Worm (Caenorhabditis elegans): ENCODE results near the gene ZC373.3.
A peak's percentile ranks its signal among the peaks of the same experiment; 100 is the strongest.

ZC373.3 gene

ce11 chrX:10078089-10078488 is 17.8 kb downstream of the ZC373.3 start:
- TF ChIP-seq nhr-237 (tag; optimal IDR thresholded peaks at IDR 0.05): no peak
- no peak for TF ChIP-seq nhr-76 (tag; optimal IDR thresholded peaks at IDR 0.05)
- TF ChIP-seq nhr-77 (tag; optimal IDR thresholded peaks at IDR 0.05): no peak
- TF ChIP-seq set-16 (GFP tag; IDR thresholded peaks at IDR 0.05): peak; percentile 98
- no peak for TF ChIP-seq daf-16 (GFP tag; optimal IDR thresholded peaks at IDR 0.05)
- no peak for TF ChIP-seq daf-16 (tag; optimal IDR thresholded peaks at IDR 0.05)
- peak; percentile 4 for TF ChIP-seq mes-2 (tag; optimal IDR thresholded peaks at IDR 0.05; ENCODE audit: poor library complexity, severe bottlenecking)
- TF ChIP-seq tag-97 (GFP tag; IDR thresholded peaks at IDR 0.05): no peak
- no peak for TF ChIP-seq fos-1 (tag; optimal IDR thresholded peaks at IDR 0.05)
- TF ChIP-seq aha-1 (tag): no peak
- TF ChIP-seq lir-3 (tag; optimal IDR thresholded peaks at IDR 0.05): no peak
- no peak for TF ChIP-seq daf-8 (GFP tag; IDR thresholded peaks at IDR 0.05)
- no peak for TF ChIP-seq aly-2 (tag; optimal IDR thresholded peaks at IDR 0.05)

ce11 chrX:10078637-10079036 is 18.3 kb downstream of the ZC373.3 start:
- no peak for TF ChIP-seq pha-4 (GFP tag; IDR thresholded peaks at IDR 0.05)
- no peak for TF ChIP-seq pha-4 (tag; optimal IDR thresholded peaks at IDR 0.05)
- no peak for TF ChIP-seq ZK546.5 (tag; optimal IDR thresholded peaks at IDR 0.05)
- peak; percentile 58 for TF ChIP-seq mes-2 (tag; optimal IDR thresholded peaks at IDR 0.05; ENCODE audit: poor library complexity, severe bottlenecking)
- no peak for TF ChIP-seq nhr-11 (tag; optimal IDR thresholded peaks at IDR 0.05)
- no peak for TF ChIP-seq aly-2 (tag; optimal IDR thresholded peaks at IDR 0.05)
- no peak for TF ChIP-seq F26F4.8 (GFP tag; conservative IDR thresholded peaks at IDR 0.05)
- no peak for TF ChIP-seq nhr-76 (tag; optimal IDR thresholded peaks at IDR 0.05)

ce11 chrX:10079230-10079629 is 18.9 kb downstream of the ZC373.3 start:
- TF ChIP-seq mdt-29 (GFP tag; IDR thresholded peaks at IDR 0.05): no peak
- peak; percentile 42 for TF ChIP-seq set-16 (GFP tag; IDR thresholded peaks at IDR 0.05)
- TF ChIP-seq mes-2 (tag; optimal IDR thresholded peaks at IDR 0.05; ENCODE audit: poor library complexity, severe bottlenecking): peak; percentile 0
- TF ChIP-seq hmg-1.1 (GFP tag; IDR thresholded peaks at IDR 0.05): 0 out of 2 replicates have a peak, but pooled peaks have one; percentile 19
- TF ChIP-seq F10B5.3 (tag; optimal IDR thresholded peaks at IDR 0.05): no peak
- peak; percentile 54 for TF ChIP-seq aha-1 (tag)
- TF ChIP-seq rbr-2 (tag; optimal IDR thresholded peaks at IDR 0.05): peak; percentile 17

DNA sequence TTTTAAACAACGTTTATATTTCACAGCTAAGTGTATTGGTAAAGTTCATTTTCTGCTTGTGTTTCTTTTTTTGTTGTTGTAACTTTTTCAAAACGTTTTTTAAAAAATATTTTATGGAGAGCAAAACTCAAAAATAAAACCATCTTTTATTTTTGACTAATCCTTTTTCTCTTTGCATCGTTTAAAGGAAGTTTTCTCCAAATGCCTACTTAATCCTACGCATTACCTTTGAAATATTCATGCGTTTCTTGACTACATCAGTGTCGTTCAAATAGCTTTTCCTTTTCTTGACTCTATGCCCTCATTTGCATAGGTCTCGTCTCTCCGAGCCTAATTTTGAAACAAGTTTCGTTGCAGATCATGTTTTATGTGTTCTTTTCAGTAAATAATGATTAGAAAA is 20.8 kb downstream of the ZC373.3 start:
- TF ChIP-seq lin-15B (tag; optimal IDR thresholded peaks at IDR 0.05): no peak
- peak in 1 of 2 experiments; percentile 19 for TF ChIP-seq unc-62 (GFP tag; optimal IDR thresholded peaks at IDR 0.05 in 1 of 2)
- no peak for TF ChIP-seq unc-62 (tag; optimal IDR thresholded peaks at IDR 0.05)

DNA sequence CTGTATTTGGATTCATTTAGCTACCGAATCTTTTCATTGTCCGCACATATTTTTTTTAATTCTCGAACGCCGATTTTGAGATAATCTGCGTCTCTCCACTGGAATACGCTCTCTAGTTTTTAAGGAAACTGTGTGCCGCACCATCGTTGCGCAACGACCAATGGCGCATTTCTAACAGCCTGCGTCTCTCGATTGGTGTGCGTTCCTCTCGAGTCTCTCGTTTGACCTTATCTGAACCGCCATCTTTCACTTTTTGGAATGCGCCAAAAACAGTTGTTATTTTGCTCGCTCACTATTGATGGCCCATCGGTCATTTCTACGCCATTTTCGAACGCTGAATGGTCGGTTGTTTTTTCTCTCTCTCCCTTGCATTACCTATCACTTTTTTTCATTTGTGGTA is 22.9 kb downstream of the ZC373.3 start:
- TF ChIP-seq unc-62 (GFP tag; optimal IDR thresholded peaks at IDR 0.05 in 1 of 2) (peak in 1 of 2 experiments; percentile 93), unc-62 (tag; optimal IDR thresholded peaks at IDR 0.05) (no peak), nhr-76 (tag; optimal IDR thresholded peaks at IDR 0.05) (no peak), Y105C5A.15 (GFP tag; IDR thresholded peaks at IDR 0.05) (no peak), fkh-10 (GFP tag; optimal IDR thresholded peaks at IDR 0.05) (no peak), nhr-77 (tag; optimal IDR thresholded peaks at IDR 0.05) (no peak)

ce11 chrX:10084050-10084672 is 23.8 kb downstream of the ZC373.3 start, which contains the start of gene W07E11.1:
Gene W07E11.1 (plus strand): TSS chrX:10084622.
- TF ChIP-seq egl-43 (GFP tag; IDR thresholded peaks at IDR 0.05) (no peak), R02D3.7 (tag; optimal IDR thresholded peaks at IDR 0.05) (no peak), hlh-11 (tag; optimal IDR thresholded peaks at IDR 0.05) (peak; percentile 93), jun-1 (tag; optimal IDR thresholded peaks at IDR 0.05) (no peak), Y5F2A.4 (GFP tag; optimal IDR thresholded peaks at IDR 0.05) (no peak), fkh-10 (GFP tag; optimal IDR thresholded peaks at IDR 0.05) (no peak), D1046.2 (GFP tag; IDR thresholded peaks at IDR 0.05) (no peak), ceh-62 (tag; optimal IDR thresholded peaks at IDR 0.05) (no peak), set-16 (GFP tag; IDR thresholded peaks at IDR 0.05) (no peak), nhr-111 (GFP tag; optimal IDR thresholded peaks at IDR 0.05) (no peak), duxl-1 (tag; optimal IDR thresholded peaks at IDR 0.05; ENCODE audit: poor library complexity) (no peak), spr-1 (tag; optimal IDR thresholded peaks at IDR 0.05) (no peak), aha-1 (tag) (peak; percentile 90), ama-1 (optimal IDR thresholded peaks at IDR 0.05) (no peak), nhr-11 (tag; optimal IDR thresholded peaks at IDR 0.05) (no peak), daf-16 (GFP tag; optimal IDR thresholded peaks at IDR 0.05) (peak in 1 of 2 experiments; percentile 87), daf-16 (tag; optimal IDR thresholded peaks at IDR 0.05) (peak; percentile 98), unc-39 (tag; optimal IDR thresholded peaks at IDR 0.05) (no peak), mep-1 (tag; optimal IDR thresholded peaks at IDR 0.05) (peak; percentile 18), unc-130 (GFP tag; optimal IDR thresholded peaks at IDR 0.05) (no peak), dmd-6 (GFP tag; IDR thresholded peaks at IDR 0.05) (peak; percentile 66), zag-1 (tag; optimal IDR thresholded peaks at IDR 0.05) (no peak)

All from whole organism, L4 larva.